Fruit fly (Drosophila melanogaster): Measurements from ENCODE around the gene CG42394.

Gene CG42394

dm6 chr3R:10885422-10886081, 35.9 kb downstream of the CG42394 start, which contains the start of gene Leash (continued):
- TF ChIP-seq CG12104 (GFP tag; optimal IDR thresholded peaks at IDR 0.05) (no peak), Six4 (GFP tag; optimal IDR thresholded peaks at IDR 0.05) (no peak), row (GFP tag; IDR thresholded peaks at IDR 0.05) (peak; percentile 10; the same call in 1 of the 3 replicates), Dek (tag; optimal IDR thresholded peaks at IDR 0.05) (no peak), CG14441 (GFP tag; IDR thresholded peaks at IDR 0.05) (0 out of 2 replicates have a peak, but pooled peaks have one; percentile 16), Max (GFP tag; optimal IDR thresholded peaks at IDR 0.05) (no peak), CG4404 (GFP tag; IDR thresholded peaks at IDR 0.05) (no peak), ash1 (GFP tag; optimal IDR thresholded peaks at IDR 0.05) (no peak), stc (GFP tag; IDR thresholded peaks at IDR 0.05) (no peak), sens-2 (GFP tag; IDR thresholded peaks at IDR 0.05) (no peak), tap (tag; optimal IDR thresholded peaks at IDR 0.05) (no peak), CG1602 (GFP tag; optimal IDR thresholded peaks at IDR 0.05) (no peak), toy (GFP tag; IDR thresholded peaks at IDR 0.05) (no peak), zf30C (GFP tag; optimal IDR thresholded peaks at IDR 0.05) (no peak), abd-A (tag; optimal IDR thresholded peaks at IDR 0.05) (peak; percentile 46), ap (GFP tag; IDR thresholded peaks at IDR 0.05) (no peak), Aef1 (GFP tag; IDR thresholded peaks at IDR 0.05) (peak; percentile 27; the same call in 1 of the 3 replicates), PHDP (tag; optimal IDR thresholded peaks at IDR 0.05) (no peak), klu (GFP tag; IDR thresholded peaks at IDR 0.05) (no peak), CG12659 (GFP tag; optimal IDR thresholded peaks at IDR 0.05) (no peak), sna (GFP tag; IDR thresholded peaks at IDR 0.05; ENCODE audit: partially characterized antibody) (peak; percentile 51; the same call in 1 of the 2 replicates), Sin3A (optimal IDR thresholded peaks at IDR 0.05) (no peak), trem (tag; optimal IDR thresholded peaks at IDR 0.05) (peak; percentile 64), CTCF (GFP tag; optimal IDR thresholded peaks at IDR 0.05) (peak; percentile 9), jigr1 (GFP tag; IDR thresholded peaks at IDR 0.05) (no peak), pita (GFP tag; optimal IDR thresholded peaks at IDR 0.05) (no peak)

DNA sequence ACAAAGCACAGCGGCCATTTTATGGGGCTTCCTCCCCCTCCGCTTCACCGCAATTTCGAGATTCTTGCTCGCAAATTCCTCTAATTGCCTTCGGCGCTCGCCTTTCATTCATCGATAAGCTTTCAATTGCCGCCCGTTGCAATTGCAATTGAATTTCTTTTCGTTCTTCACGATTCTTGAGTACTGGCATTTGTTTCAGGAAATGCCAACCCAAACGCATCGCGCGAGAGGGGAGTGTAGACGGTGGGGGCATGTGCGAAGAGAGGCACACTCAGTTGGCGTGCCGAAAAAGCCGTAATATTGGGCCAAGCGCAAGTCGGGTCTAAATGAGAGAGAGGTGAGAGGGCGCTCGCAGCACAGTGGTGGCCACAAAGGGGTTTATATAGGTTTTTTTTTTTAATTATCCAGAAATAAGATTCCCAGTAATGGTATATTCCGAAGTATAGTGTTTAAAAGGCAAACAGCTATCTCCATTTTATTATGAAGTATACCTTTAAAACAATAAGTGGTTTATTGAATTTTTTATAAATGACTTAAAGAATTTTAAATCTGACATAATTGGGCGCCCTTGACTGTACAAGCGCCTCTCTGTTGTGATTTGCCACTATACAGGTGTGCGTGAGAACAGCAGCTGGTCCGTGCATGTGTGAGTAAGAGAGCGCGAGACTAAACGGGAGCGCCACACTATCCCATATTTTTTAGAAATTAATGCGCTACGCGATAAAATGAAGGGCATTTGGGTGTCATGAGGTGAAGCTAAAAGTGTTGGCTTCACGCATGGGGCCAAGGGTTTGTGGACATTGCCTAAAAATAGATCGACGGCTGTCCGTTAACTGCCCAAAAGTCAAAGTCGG, 37.1 kb downstream of the CG42394 start:
- TF ChIP-seq CG10959 (GFP tag; IDR thresholded peaks at IDR 0.05) (0 out of 2 replicates have a peak, but pooled peaks have one; percentile 24), bowl (GFP tag; IDR thresholded peaks at IDR 0.05) (peak; percentile 85), Doc3 (GFP tag; IDR thresholded peaks at IDR 0.05; ENCODE audit: partially characterized antibody) (no peak), tio (GFP tag; optimal IDR thresholded peaks at IDR 0.05) (peak; percentile 85), cad (GFP tag; optimal IDR thresholded peaks at IDR 0.05) (no peak), CG7745 (tag; optimal IDR thresholded peaks at IDR 0.05) (no peak), slou (GFP tag; optimal IDR thresholded peaks at IDR 0.05) (peak; percentile 87), Hr3 (GFP tag; optimal IDR thresholded peaks at IDR 0.05) (peak; percentile 85), CG16813 (GFP tag; IDR thresholded peaks at IDR 0.05; ENCODE audit: partially characterized antibody) (no peak), CG17612 (GFP tag; IDR thresholded peaks at IDR 0.05) (peak; percentile 30; the same call in 1 of the 2 replicates), ham (GFP tag; IDR thresholded peaks at IDR 0.05) (peak; percentile 70; the same call in 1 of the 2 replicates), pzg (GFP tag; optimal IDR thresholded peaks at IDR 0.05) (no peak), her (GFP tag; optimal IDR thresholded peaks at IDR 0.05) (peak; percentile 81), Elba2 (GFP tag; optimal IDR thresholded peaks at IDR 0.05) (no peak), mam (GFP tag; optimal IDR thresholded peaks at IDR 0.05) (peak; percentile 91), CG10267 (tag; optimal IDR thresholded peaks at IDR 0.05) (peak; percentile 85), CHES-1-like (GFP tag; optimal IDR thresholded peaks at IDR 0.05) (peak; percentile 83), Poxn (GFP tag; IDR thresholded peaks at IDR 0.05) (peak; percentile 64), Xbp1 (GFP tag; optimal IDR thresholded peaks at IDR 0.05) (peak; percentile 88), lov (optimal IDR thresholded peaks at IDR 0.05) (no peak), lov (GFP tag; IDR thresholded peaks at IDR 0.05) (peak; percentile 67; the same call in 1 of the 3 replicates), Spps (tag; optimal IDR thresholded peaks at IDR 0.05) (peak; percentile 70), CG7839 (tag; optimal IDR thresholded peaks at IDR 0.05) (peak; percentile 92), CG5245 (GFP tag; optimal IDR thresholded peaks at IDR 0.05) (peak; percentile 60), dan (GFP tag; IDR thresholded peaks at IDR 0.05) (no peak)

All from whole organism, embryonic.